Worm (Caenorhabditis elegans): ENCODE measurements around the gene sel-11.

The sel-11 gene

ce11 chrV:11767028-11767427 is at the start of gene sel-11:
sel-11 (plus strand) TSS chrV:11767328.
- TF ChIP-seq ama-1 (optimal IDR thresholded peaks at IDR 0.05) (no peak), ZK546.5 (tag; optimal IDR thresholded peaks at IDR 0.05) (no peak), nfya-1 (tag; optimal IDR thresholded peaks at IDR 0.05; ENCODE audit: insufficient read depth) (no peak), unc-39 (tag; optimal IDR thresholded peaks at IDR 0.05) (no peak), skn-1 (tag; optimal IDR thresholded peaks at IDR 0.05) (no peak), nhr-77 (tag; optimal IDR thresholded peaks at IDR 0.05) (no peak), nhr-11 (tag; optimal IDR thresholded peaks at IDR 0.05) (no peak), ceh-16 (tag; optimal IDR thresholded peaks at IDR 0.05) (no peak), ceh-82 (tag; optimal IDR thresholded peaks at IDR 0.05) (no peak), eor-1 (tag; optimal IDR thresholded peaks at IDR 0.05) (no peak), sea-2 (GFP tag; optimal IDR thresholded peaks at IDR 0.05) (no peak), nhr-23 (tag; optimal IDR thresholded peaks at IDR 0.05) (no peak)

DNA sequence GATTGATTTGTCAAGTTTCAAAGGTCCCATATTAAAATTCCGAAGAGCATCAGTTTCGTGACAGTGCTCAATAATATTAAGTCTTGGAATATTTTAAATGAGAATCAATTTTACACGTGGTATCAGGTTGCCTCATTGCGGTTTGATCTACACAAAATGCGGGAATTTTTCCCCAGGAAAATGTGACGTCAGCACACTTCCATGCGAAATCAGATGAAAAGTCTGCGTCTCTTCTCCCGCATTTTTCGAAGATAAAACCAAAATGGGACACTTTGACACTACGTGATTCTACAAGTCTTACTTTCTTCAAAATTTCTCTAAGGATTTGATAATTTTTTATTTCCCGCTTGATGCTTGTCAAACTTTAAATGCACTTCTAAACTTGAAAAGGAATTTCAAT is 44.3 kb upstream of the sel-11 start:
- TF ChIP-seq mml-1 (tag; optimal IDR thresholded peaks at IDR 0.05) (no peak), tbx-2 (tag; optimal IDR thresholded peaks at IDR 0.05) (no peak), mdl-1 (tag; optimal IDR thresholded peaks at IDR 0.05) (no peak), lin-39 (tag; optimal IDR thresholded peaks at IDR 0.05) (no peak), eor-1 (tag; optimal IDR thresholded peaks at IDR 0.05) (no peak), fos-1 (tag; optimal IDR thresholded peaks at IDR 0.05) (no peak), nfya-1 (tag; optimal IDR thresholded peaks at IDR 0.05; ENCODE audit: insufficient read depth) (no peak), pha-4 (tag; optimal IDR thresholded peaks at IDR 0.05) (no peak), hmg-11 (tag; optimal IDR thresholded peaks at IDR 0.05) (no peak), nhr-76 (tag; optimal IDR thresholded peaks at IDR 0.05) (no peak), jun-1 (tag; optimal IDR thresholded peaks at IDR 0.05) (no peak)

ce11 chrV:11725971-11726370 is 41.2 kb upstream of the sel-11 start, which contains the start of gene daf-11:
daf-11 (minus strand) TSS chrV:11726071.
- TF ChIP-seq ama-1 (optimal IDR thresholded peaks at IDR 0.05), result no peak
- TF ChIP-seq elt-3 (tag; optimal IDR thresholded peaks at IDR 0.05), result no peak
- TF ChIP-seq ceh-82 (tag; optimal IDR thresholded peaks at IDR 0.05), result no peak
- no peak for TF ChIP-seq skn-1 (tag; optimal IDR thresholded peaks at IDR 0.05)
- TF ChIP-seq pha-4 (tag; optimal IDR thresholded peaks at IDR 0.05), result no peak
- no peak for TF ChIP-seq sea-2 (GFP tag; optimal IDR thresholded peaks at IDR 0.05)
- no peak for TF ChIP-seq snpc-4 (tag; optimal IDR thresholded peaks at IDR 0.05)
- TF ChIP-seq mdl-1 (tag; optimal IDR thresholded peaks at IDR 0.05), result no peak

DNA sequence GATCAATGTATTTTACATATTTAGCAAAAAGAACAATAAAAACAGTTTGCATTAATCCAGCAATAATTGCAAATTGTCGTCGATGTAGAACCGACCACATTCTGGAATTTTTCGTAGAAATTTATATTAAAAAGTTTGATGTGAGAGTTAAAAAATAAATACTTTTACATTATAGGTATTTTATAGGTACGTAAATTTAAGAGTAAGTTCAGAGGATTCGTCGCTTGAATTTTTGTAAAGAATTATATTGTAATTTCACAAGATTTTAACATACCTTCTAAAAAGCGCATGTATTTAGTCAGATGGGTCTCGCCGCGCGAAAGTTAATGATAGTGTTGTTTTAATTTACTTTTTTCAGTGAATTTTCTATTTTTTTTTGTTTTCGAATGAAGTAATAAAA is 37.1 kb upstream of the sel-11 start, which contains the start of gene rhr-2:
TSS of gene rhr-2 (minus strand) at position 101 of the 400 bp plus-strand sequence.
- TF ChIP-seq pqm-1 (tag; optimal IDR thresholded peaks at IDR 0.05) (no peak), elt-3 (tag; optimal IDR thresholded peaks at IDR 0.05) (no peak), egl-5 (tag; optimal IDR thresholded peaks at IDR 0.05) (no peak)

- no peak for TF ChIP-seq egl-5 (tag; optimal IDR thresholded peaks at IDR 0.05)
- TF ChIP-seq nhr-28 (tag; optimal IDR thresholded peaks at IDR 0.05), result no peak
- no peak for TF ChIP-seq nhr-11 (tag; optimal IDR thresholded peaks at IDR 0.05)
- TF ChIP-seq elt-2 (tag; optimal IDR thresholded peaks at IDR 0.05), result no peak
- no peak for TF ChIP-seq ceh-82 (tag; optimal IDR thresholded peaks at IDR 0.05)
- no peak for TF ChIP-seq lin-39 (tag; optimal IDR thresholded peaks at IDR 0.05)
- TF ChIP-seq tbx-2 (tag; optimal IDR thresholded peaks at IDR 0.05), result no peak
- no peak for TF ChIP-seq daf-12 (tag; optimal IDR thresholded peaks at IDR 0.05)
- TF ChIP-seq ceh-28 (tag; optimal IDR thresholded peaks at IDR 0.05), result no peak
- no peak for TF ChIP-seq nhr-43 (tag; optimal IDR thresholded peaks at IDR 0.05; ENCODE audit: poor library complexity, severe bottlenecking)
- TF ChIP-seq lin-15B (tag; optimal IDR thresholded peaks at IDR 0.05), result no peak
- no peak for TF ChIP-seq jun-1 (tag; optimal IDR thresholded peaks at IDR 0.05)
- no peak for TF ChIP-seq nhr-76 (tag; optimal IDR thresholded peaks at IDR 0.05)
- TF ChIP-seq nfya-1 (tag; optimal IDR thresholded peaks at IDR 0.05; ENCODE audit: insufficient read depth), result no peak
- no peak for TF ChIP-seq pha-4 (tag; optimal IDR thresholded peaks at IDR 0.05)
- no peak for TF ChIP-seq R02D3.7 (tag; optimal IDR thresholded peaks at IDR 0.05)
- no peak for TF ChIP-seq nhr-77 (tag; optimal IDR thresholded peaks at IDR 0.05)
- no peak for TF ChIP-seq fkh-10 (GFP tag; optimal IDR thresholded peaks at IDR 0.05)
- TF ChIP-seq unc-39 (tag; optimal IDR thresholded peaks at IDR 0.05), result no peak
- TF ChIP-seq nhr-237 (tag; optimal IDR thresholded peaks at IDR 0.05), result no peak
These were observed 35.1 kb upstream of the sel-11 start for ce11 chrV:11732049-11732448.
